Worm (Caenorhabditis elegans): ENCODE results near the gene col-120.

ce11 chrIV:9269796-9270195 lies 8.2 kb upstream of the col-120 start, which contains the start of gene flh-3:
- TF ChIP-seq ets-7 (tag; optimal IDR thresholded peaks at IDR 0.05) (no peak), pes-1 (GFP tag; IDR thresholded peaks at IDR 0.05) (no peak), scrt-1 (GFP tag; IDR thresholded peaks at IDR 0.05) (no peak), tbx-11 (GFP tag; IDR thresholded peaks at IDR 0.05) (no peak), ama-1 (optimal IDR thresholded peaks at IDR 0.05) (no peak)
